Worm (Caenorhabditis elegans) whole organism, dauer: ENCODE measurements around the gene nlp-71.

Experiments used
- unc-62 ChIP-seq: sonication (generic microtip); optimal IDR thresholded peaks from 2 replicates; lab custom pipeline; 2017; ENCODE audit warnings: missing biosample characterization, missing genetic modification reagents, missing genetic modification characterization

The nlp-71 gene

DNA sequence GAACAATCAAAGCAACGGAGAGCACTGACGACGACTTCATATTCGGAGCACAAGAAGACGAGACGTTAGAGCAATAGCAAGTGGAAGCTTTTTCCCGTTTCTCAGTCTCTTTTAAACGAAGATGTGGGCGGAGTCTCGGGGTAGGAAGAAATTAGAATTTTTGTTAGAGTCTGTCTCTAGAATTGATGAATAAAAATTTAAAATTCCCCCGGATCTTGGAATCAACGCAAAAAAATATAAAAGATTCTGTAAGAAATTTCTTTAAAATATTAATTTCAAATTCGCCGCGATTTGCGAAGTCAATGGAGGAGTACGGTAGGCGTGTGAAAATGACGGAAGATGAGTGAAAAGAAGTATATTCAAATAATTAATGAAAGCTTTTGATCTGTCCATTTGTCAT, at the start of gene nlp-71:
TSS of gene nlp-71 (minus strand) at position 101 of the 400 bp plus-strand sequence.
- no peak for TF ChIP-seq unc-62 (GFP tag; lab: Kevin White, UChicago)

DNA sequence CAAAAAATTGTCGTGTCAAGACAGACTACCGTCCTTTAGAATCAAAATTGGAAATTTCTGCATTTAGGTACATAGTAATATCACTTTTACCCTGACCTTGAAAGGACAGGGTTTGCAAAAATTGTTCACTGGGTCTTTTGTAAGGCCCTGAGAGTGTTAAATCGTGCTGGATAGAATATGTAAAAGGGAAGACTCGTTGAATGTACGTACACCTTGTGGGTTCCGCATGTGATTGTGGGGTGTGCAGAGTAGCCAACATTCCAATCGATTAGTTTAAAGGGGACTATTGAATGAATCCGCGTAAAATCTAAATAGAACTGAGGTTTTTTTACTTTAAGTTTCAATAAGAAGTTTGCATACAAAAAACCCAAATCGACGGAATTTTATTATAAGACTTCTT, 47.2 kb upstream of the nlp-71 start:
- TF ChIP-seq unc-62 (GFP tag; lab: Kevin White, UChicago): no peak

ce11 chrIV:6457472-6457871, 44.1 kb upstream of the nlp-71 start, which contains the start of gene lgc-10:
Gene lgc-10 (minus strand): TSS chrIV:6457572.
- TF ChIP-seq unc-62 (GFP tag; lab: Kevin White, UChicago): no peak

- TF ChIP-seq unc-62 (GFP tag; lab: Kevin White, UChicago): no peak
These were observed 29.6 kb upstream of the nlp-71 start for ce11 chrIV:6443018-6443417.

ce11 chrIV:6442016-6442618, 28.7 kb upstream of the nlp-71 start:
- TF ChIP-seq unc-62 (GFP tag; lab: Kevin White, UChicago): no peak

- TF ChIP-seq unc-62 (GFP tag; lab: Kevin White, UChicago): no peak
These were observed 28.2 kb upstream of the nlp-71 start, which contains the start of gene Y73B6BL.31 for ce11 chrIV:6441601-6442000. Gene Y73B6BL.31 (plus strand): TSS chrIV:6441901.

- no peak for TF ChIP-seq unc-62 (GFP tag; lab: Kevin White, UChicago)
These were observed 24.7 kb upstream of the nlp-71 start, which contains the start of gene dlc-5 for ce11 chrIV:6438051-6438450. Gene dlc-5 (plus strand): TSS chrIV:6438204.

ce11 chrIV:6433424-6433823, 20.0 kb upstream of the nlp-71 start:
- TF ChIP-seq unc-62 (GFP tag; lab: Kevin White, UChicago): no peak

DNA sequence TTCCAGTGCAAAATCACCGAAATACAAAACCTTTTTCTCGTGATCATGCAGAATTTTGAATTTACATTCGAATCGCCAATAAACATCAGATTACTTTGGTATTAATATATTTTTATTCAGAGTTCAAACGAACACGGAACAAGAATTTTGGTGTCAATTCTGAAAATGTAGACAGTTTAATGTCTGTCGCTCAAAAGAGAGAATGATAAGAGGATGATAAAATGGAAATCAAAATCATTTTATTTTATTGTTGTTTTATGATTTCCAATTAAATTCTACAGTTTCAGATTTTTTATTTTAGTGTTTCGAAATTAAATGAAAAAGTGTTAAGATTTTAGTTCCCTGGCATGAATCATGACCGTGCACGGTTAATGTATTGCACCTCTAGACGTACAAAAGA, 19.0 kb upstream of the nlp-71 start:
- no peak for TF ChIP-seq unc-62 (GFP tag; lab: Kevin White, UChicago)

- no peak for TF ChIP-seq unc-62 (GFP tag; lab: Kevin White, UChicago)
These were observed 18.2 kb upstream of the nlp-71 start, which contains the start of gene acp-7 for ce11 chrIV:6431582-6431981. Gene acp-7 (minus strand): TSS chrIV:6431682.

ce11 chrIV:6427223-6427622, 13.8 kb upstream of the nlp-71 start:
- TF ChIP-seq unc-62 (GFP tag; lab: Kevin White, UChicago): no peak

DNA sequence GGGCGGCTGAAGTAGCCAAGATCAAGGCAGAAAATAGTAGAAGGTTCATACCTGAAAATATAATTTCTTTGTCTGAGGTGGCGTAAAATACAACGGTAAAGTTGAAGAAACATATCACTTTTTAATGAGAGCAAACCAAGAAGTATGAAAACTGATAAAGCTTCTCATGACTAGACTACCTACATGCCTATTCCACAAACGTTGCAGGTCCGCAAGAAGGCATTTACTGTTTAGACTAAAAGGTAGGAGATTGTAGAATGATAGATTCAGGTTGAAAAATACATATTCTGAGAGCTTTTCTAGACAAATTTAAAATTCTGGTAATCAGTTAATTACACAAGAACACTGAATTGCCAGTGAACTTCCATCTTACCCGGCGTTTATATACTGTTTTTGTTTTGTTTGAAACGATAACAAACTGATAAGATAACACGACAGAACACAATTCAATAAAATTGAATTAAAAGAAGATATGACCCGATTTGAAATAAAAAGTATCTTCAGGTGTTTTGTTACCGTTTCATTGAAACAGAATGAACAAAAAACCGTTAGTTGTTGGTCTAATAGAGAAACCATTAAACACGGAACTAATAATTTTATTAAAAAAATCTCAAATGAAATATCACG, 12.8 kb upstream of the nlp-71 start, which contains the start of gene acp-6:
TSS of gene acp-6 (minus strand) at position 51 of the 627 bp plus-strand sequence.
- TF ChIP-seq unc-62 (GFP tag; lab: Kevin White, UChicago): no peak

DNA sequence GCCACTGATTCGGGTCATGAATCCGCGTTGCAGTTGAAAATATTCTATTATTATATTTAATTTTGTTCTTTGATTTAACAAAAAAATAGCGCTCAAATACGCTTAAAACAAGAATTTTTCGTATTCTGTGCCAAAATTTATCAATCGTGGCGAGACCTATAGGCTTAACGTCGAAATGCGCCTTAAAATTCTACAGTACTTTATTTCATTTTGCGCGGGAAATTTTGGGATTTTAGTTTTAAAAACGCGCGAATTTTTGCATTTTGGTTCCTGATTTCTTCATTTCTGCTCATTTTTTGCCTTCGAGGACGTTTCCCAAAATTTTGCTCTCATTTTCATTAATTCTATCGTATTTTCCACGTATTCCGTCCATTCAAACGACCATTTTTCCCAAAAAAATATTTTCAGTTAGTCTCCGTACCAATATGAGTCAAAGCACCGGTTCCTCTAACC, 7.8 kb upstream of the nlp-71 start, which contains the start of gene puf-11:
TSS of gene puf-11 (plus strand) at position 403 of the 453 bp plus-strand sequence.
- no peak for TF ChIP-seq unc-62 (GFP tag; lab: Kevin White, UChicago)

DNA sequence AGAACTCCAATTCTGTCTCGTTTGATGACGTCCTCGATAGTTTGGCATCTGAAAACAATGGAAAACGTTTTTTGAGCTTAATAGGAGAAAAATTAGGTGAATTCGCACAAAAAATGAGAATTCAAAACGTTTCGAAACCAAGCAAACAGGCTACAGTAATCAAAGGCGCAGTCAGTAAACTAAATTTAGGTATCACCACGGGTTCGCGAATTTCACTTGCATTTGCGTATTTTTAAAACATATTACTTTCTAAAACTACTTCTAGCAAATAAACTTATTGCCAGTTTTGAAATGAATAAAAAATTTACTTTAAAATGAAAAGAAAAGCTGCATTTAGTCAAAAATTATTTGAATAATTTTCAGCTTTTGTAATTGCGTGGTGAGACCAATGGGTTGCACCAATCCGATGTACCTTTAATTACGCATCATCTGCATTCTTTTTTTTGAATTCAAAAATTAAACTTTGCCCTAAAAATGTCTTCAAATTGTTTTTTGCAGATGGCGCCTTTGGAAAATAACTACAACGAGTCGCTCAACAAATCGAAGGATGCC, 5.7 kb upstream of the nlp-71 start, which contains the start of the genes Y73B6BL.23 and htp-2:
TSS of gene Y73B6BL.23 (minus strand) at position 51 of the 552 bp plus-strand sequence.
TSS of gene htp-2 (plus strand) at position 492 of the 552 bp plus-strand sequence.
- TF ChIP-seq unc-62 (GFP tag; lab: Kevin White, UChicago): no peak

ce11 chrIV:6417612-6418011, 4.2 kb upstream of the nlp-71 start:
- no peak for TF ChIP-seq unc-62 (GFP tag; lab: Kevin White, UChicago)

DNA sequence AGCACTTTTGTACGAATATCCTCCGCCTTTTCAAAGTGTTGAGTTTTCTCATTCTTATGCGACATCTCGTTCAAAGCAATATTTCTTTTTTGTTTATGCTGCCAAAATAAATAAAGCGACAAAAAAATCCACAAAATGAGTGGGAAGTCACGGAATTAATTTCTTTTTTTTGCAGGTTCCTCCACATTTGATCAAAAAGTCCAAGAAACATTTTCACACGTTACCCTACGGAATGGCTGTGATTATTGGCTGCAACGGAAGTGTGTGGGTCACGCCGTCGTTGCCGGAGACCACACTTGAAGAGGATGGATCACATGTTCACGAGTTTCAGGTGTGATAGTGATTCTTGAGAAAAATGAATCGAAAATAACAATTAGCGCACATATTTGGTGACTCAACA, 3.2 kb upstream of the nlp-71 start, which contains the start of gene Y73B6BL.22:
TSS of gene Y73B6BL.22 (minus strand) at position 101 of the 400 bp plus-strand sequence.
- no peak for TF ChIP-seq unc-62 (GFP tag; lab: Kevin White, UChicago)
